Worm (Caenorhabditis elegans) whole organism, L2 larva: Measurements from ENCODE around the gene gtf-2H2C.

Experiments
- C34F6.9 ChIP-seq: fragments of 150-350 bp; optimal IDR thresholded peaks from 2 replicates; lab custom pipeline; 2014; ENCODE audit warnings: missing biosample characterization, missing genetic modification characterization
- F13H6.1 ChIP-seq: sonication (generic microtip); optimal IDR thresholded peaks from 2 replicates; lab custom pipeline; 2016; ENCODE audit warnings: missing genetic modification characterization, missing compliant biosample characterization
- R02D3.7 ChIP-seq: fragments of 150-350 bp; optimal IDR thresholded peaks from 2 replicates; lab custom pipeline; 2014; ENCODE audit warnings: missing biosample characterization, missing genetic modification characterization
- Y55F3AM.14 ChIP-seq: fragments of 200-800 bp; sonication (Bioruptor generic); optimal IDR thresholded peaks from 2 replicates; lab custom pipeline; 2018; ENCODE audit warnings: mild to moderate bottlenecking, missing genetic modification characterization, missing compliant biosample characterization
- blmp-1 ChIP-seq: sonication (generic microtip); optimal IDR thresholded peaks from 2 replicates; lab custom pipeline; 2017; ENCODE audit warnings: missing genetic modification characterization, mild to moderate bottlenecking, missing compliant biosample characterization, antibody characterized with exemption, moderate library complexity; ENCODE audit not compliant: insufficient read depth
- crh-2 ChIP-seq: sonication (generic microtip); optimal IDR thresholded peaks from 2 replicates; lab custom pipeline; 2017; ENCODE audit warnings: missing biosample characterization, missing genetic modification characterization
- dmd-4 ChIP-seq: sonication (generic microtip); optimal IDR thresholded peaks from 2 replicates; lab custom pipeline; 2017; ENCODE audit warnings: missing biosample characterization, missing genetic modification characterization
- egl-27 ChIP-seq: sonication (generic microtip); optimal IDR thresholded peaks from 3 replicates; lab custom pipeline; 2017; ENCODE audit warnings: missing biosample characterization, missing genetic modification reagents, missing genetic modification characterization
- elt-3 ChIP-seq: sonication (generic microtip); optimal IDR thresholded peaks from 2 replicates; lab custom pipeline; 2017; ENCODE audit warnings: missing biosample characterization, missing genetic modification characterization
- fos-1 ChIP-seq: fragments of 150-350 bp; optimal IDR thresholded peaks from 2 replicates; lab custom pipeline; 2014; ENCODE audit warnings: missing biosample characterization, missing genetic modification characterization
- gmeb-1 ChIP-seq: fragments of 150-350 bp; optimal IDR thresholded peaks from 2 replicates; lab custom pipeline; 2014; ENCODE audit warnings: missing biosample characterization, missing genetic modification characterization
- lin-13 ChIP-seq: fragments of 150-350 bp; optimal IDR thresholded peaks from 2 replicates; lab custom pipeline; 2014; ENCODE audit warnings: missing biosample characterization, missing genetic modification reagents, missing genetic modification characterization
- lin-39 ChIP-seq: fragments of 150-350 bp; optimal IDR thresholded peaks from 2 replicates; lab custom pipeline; 2014; ENCODE audit warnings: missing biosample characterization, missing genetic modification reagents, missing genetic modification characterization
- lsy-2 ChIP-seq, 2 experiments: fragments of 150-350 bp in 1 of 2; sonication (generic microtip) in 1 of 2; optimal IDR thresholded peaks; 2 replicates each; lab custom pipeline; 2014 to 2017; ENCODE audit warnings: missing biosample characterization in 2 of 2, missing genetic modification characterization in 2 of 2
- mab-5 ChIP-seq: fragments of 150-350 bp; optimal IDR thresholded peaks from 2 replicates; lab custom pipeline; 2014; ENCODE audit warnings: missing biosample characterization, missing genetic modification characterization
- nhr-129 ChIP-seq: fragments of 150-350 bp; optimal IDR thresholded peaks from 2 replicates; lab custom pipeline; 2014; ENCODE audit warnings: missing biosample characterization, missing genetic modification characterization
- nhr-21 ChIP-seq: fragments of 150-350 bp; optimal IDR thresholded peaks from 2 replicates; lab custom pipeline; 2014; ENCODE audit warnings: missing biosample characterization, missing genetic modification characterization
- nhr-25 ChIP-seq: fragments of 150-350 bp; sonication (generic microtip); optimal IDR thresholded peaks from 3 replicates; lab custom pipeline; 2014; ENCODE audit warnings: missing biosample characterization, missing genetic modification characterization
- nhr-77 ChIP-seq: fragments of 150-350 bp; optimal IDR thresholded peaks from 2 replicates; lab custom pipeline; 2014; ENCODE audit warnings: missing biosample characterization, missing genetic modification characterization
- peb-1 ChIP-seq: fragments of 150-350 bp; optimal IDR thresholded peaks from 2 replicates; lab custom pipeline; 2014; ENCODE audit warnings: missing biosample characterization, missing genetic modification characterization
- skn-1 ChIP-seq: sonication (generic microtip); optimal IDR thresholded peaks from 2 replicates; lab custom pipeline; 2017; ENCODE audit warnings: missing biosample characterization, missing genetic modification characterization
- sma-3 ChIP-seq: sonication (generic microtip); optimal IDR thresholded peaks from 2 replicates; lab custom pipeline; 2016; ENCODE audit warnings: missing genetic modification reagents, missing genetic modification characterization, missing compliant biosample characterization
- sma-9 ChIP-seq, 2 experiments: fragments of 150-350 bp in 1 of 2; sonication (generic microtip) in 1 of 2; optimal IDR thresholded peaks; 2 replicates each; lab custom pipeline; 2014 to 2016; ENCODE audit warnings: missing genetic modification characterization in 2 of 2, mild to moderate bottlenecking in 1 of 2, missing biosample characterization in 1 of 2, missing compliant biosample characterization in 1 of 2, missing genetic modification reagents in 1 of 2, moderate library complexity in 1 of 2
- unc-39 ChIP-seq: fragments of 150-350 bp; optimal IDR thresholded peaks from 2 replicates; lab custom pipeline; 2014; ENCODE audit warnings: missing biosample characterization, missing genetic modification characterization
- unc-55 ChIP-seq: fragments of 150-350 bp; sonication (generic microtip); optimal IDR thresholded peaks from 3 replicates; lab custom pipeline; 2014; ENCODE audit warnings: missing biosample characterization, missing genetic modification reagents, missing genetic modification characterization
- ztf-4 ChIP-seq: fragments of 150-350 bp; optimal IDR thresholded peaks from 2 replicates; lab custom pipeline; 2014; ENCODE audit warnings: missing biosample characterization, missing genetic modification characterization

Gene gtf-2H2C

DNA sequence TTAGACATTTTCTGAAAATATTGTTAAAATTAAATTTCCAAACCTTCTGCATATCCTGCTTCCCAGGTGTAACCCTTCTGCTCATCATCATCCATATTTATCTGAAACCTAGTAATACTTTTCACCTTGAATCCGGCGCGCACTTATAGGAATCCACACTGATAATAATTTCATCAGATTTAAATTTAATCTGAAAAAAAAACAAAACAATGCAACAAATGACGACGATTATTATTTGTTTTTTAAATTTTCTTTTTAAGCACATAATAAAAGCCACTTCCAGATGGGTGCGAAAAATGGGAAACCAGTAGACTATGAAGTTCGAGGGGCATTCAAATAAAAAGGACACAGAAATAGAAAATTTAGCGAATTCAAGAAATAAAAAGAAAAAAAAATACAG lies at the start of gene gtf-2H2C:
gtf-2H2C (minus strand) TSS at position 101 of the 400 bp plus-strand sequence.
- TF ChIP-seq unc-55 (GFP tag; lab: Kevin White, UChicago) (no peak), skn-1 (tag; lab: Kevin White, UChicago) (no peak), sma-9 (GFP tag; optimal IDR thresholded peaks at IDR 0.05; lab: Kevin White, UChicago) (no peak), sma-9 (tag; optimal IDR thresholded peaks at IDR 0.05; lab: Kevin White, UChicago) (no peak), fos-1 (tag; lab: Kevin White, UChicago) (no peak), nhr-21 (tag; lab: Kevin White, UChicago) (no peak), F13H6.1 (tag; lab: Kevin White, UChicago) (no peak), unc-39 (tag; lab: Kevin White, UChicago) (no peak), gmeb-1 (tag; lab: Kevin White, UChicago) (no peak), lin-39 (tag; lab: Kevin White, UChicago) (no peak), ztf-4 (tag; lab: Kevin White, UChicago) (no peak), nhr-77 (tag; lab: Kevin White, UChicago) (no peak), dmd-4 (tag; lab: Kevin White, UChicago) (no peak)

DNA sequence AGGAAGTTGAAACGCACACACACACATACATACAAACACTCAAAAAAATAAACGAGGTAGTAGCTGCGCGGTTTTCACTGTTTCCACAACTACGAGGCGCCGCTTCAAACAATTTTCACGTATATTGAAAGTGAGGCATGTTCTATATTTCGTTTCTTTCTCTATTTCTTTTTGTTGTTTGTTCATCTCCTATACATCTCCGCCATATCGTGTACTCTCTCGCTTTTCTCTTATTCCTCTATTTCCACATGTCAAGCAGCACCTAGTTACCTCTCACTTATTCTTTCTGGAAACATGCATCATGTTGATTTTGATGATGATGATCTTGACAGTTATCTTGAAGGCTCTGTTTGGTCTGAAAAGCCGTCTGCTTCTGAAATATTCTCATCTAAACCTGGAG lies 46.2 kb upstream of the gtf-2H2C start, which contains the start of gene ZK1128.7:
ZK1128.7 (plus strand) TSS at position 229 of the 400 bp plus-strand sequence.
- TF ChIP-seq lin-13 (GFP tag; lab: Kevin White, UChicago): no peak
- peak; percentile 20 for TF ChIP-seq sma-9 (GFP tag; optimal IDR thresholded peaks at IDR 0.05; lab: Kevin White, UChicago)
- TF ChIP-seq sma-9 (tag; optimal IDR thresholded peaks at IDR 0.05; lab: Kevin White, UChicago): no peak
- peak; percentile 15 for TF ChIP-seq C34F6.9 (tag; lab: Kevin White, UChicago)
- peak; percentile 36 for TF ChIP-seq unc-55 (GFP tag; lab: Kevin White, UChicago)
- no peak for TF ChIP-seq R02D3.7
- TF ChIP-seq sma-3 (GFP tag; lab: Kevin White, UChicago): no peak
- peak; percentile 22 for TF ChIP-seq blmp-1 (tag; lab: Kevin White, UChicago)
- TF ChIP-seq F13H6.1 (tag; lab: Kevin White, UChicago): peak; percentile 43
- TF ChIP-seq lsy-2 (tag; optimal IDR thresholded peaks at IDR 0.05; lab: Kevin White, UChicago): peak in 1 of 2 experiments; percentile 30

ce11 chrIII:10134517-10134916 lies 43.9 kb upstream of the gtf-2H2C start:
- no peak for TF ChIP-seq sma-9 (GFP tag; optimal IDR thresholded peaks at IDR 0.05; lab: Kevin White, UChicago)
- no peak for TF ChIP-seq sma-9 (tag; optimal IDR thresholded peaks at IDR 0.05; lab: Kevin White, UChicago)
- TF ChIP-seq dmd-4 (tag; lab: Kevin White, UChicago): no peak
- peak; percentile 88 for TF ChIP-seq fos-1 (tag; lab: Kevin White, UChicago)
- no peak for TF ChIP-seq elt-3 (tag; lab: Kevin White, UChicago)
- TF ChIP-seq mab-5 (tag; lab: Kevin White, UChicago): no peak
- peak; percentile 38 for TF ChIP-seq crh-2
- no peak for TF ChIP-seq ztf-4 (tag; lab: Kevin White, UChicago)

ce11 chrIII:10132495-10133450 lies 42.2 kb upstream of the gtf-2H2C start:
- TF ChIP-seq egl-27 (tag; lab: Kevin White, UChicago): peak; percentile 7
- peak; percentile 8 for TF ChIP-seq crh-2
- TF ChIP-seq fos-1 (tag; lab: Kevin White, UChicago): peak; percentile 46
- TF ChIP-seq blmp-1 (tag; lab: Kevin White, UChicago): peak; percentile 45
- no peak for TF ChIP-seq nhr-129 (tag; lab: Kevin White, UChicago)
- peak in 1 of 2 experiments; percentile 25 for TF ChIP-seq lsy-2 (tag; optimal IDR thresholded peaks at IDR 0.05; lab: Kevin White, UChicago)
- TF ChIP-seq gmeb-1 (tag; lab: Kevin White, UChicago): peak; percentile 43
- TF ChIP-seq peb-1 (tag; lab: Kevin White, UChicago): no peak
- no peak for TF ChIP-seq sma-9 (GFP tag; optimal IDR thresholded peaks at IDR 0.05; lab: Kevin White, UChicago)
- no peak for TF ChIP-seq sma-9 (tag; optimal IDR thresholded peaks at IDR 0.05; lab: Kevin White, UChicago)
- peak; percentile 42 for TF ChIP-seq nhr-25 (tag; lab: Kevin White, UChicago)
- TF ChIP-seq lin-13 (GFP tag; lab: Kevin White, UChicago): no peak
- no peak for TF ChIP-seq sma-3 (GFP tag; lab: Kevin White, UChicago)
- TF ChIP-seq Y55F3AM.14 (GFP tag; lab: Kevin White, UChicago): peak; percentile 20

DNA sequence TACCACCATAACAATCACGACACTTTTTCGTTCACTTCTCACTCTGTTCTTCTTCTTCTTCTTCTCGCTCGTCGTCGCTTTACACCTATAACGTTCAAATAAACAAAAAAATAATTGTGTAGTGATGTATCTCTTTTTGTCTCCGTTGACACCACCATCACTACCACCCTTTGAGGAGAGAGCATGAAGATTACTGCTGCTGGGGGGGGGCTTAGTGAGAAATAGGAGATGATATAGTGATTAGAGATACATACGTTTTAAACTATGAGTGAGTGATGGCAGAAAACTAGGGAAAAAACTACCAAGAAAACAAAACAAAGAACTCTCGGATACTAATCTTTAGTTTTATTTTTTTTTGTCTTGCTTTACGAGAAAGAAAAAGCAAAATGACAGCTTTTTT lies 35.8 kb upstream of the gtf-2H2C start:
- TF ChIP-seq nhr-77 (tag; lab: Kevin White, UChicago) (no peak), lsy-2 (tag; optimal IDR thresholded peaks at IDR 0.05; lab: Kevin White, UChicago) (peak in 1 of 2 experiments; percentile 34), unc-55 (GFP tag; lab: Kevin White, UChicago) (peak; percentile 26), sma-9 (GFP tag; optimal IDR thresholded peaks at IDR 0.05; lab: Kevin White, UChicago) (peak; percentile 35), sma-9 (tag; optimal IDR thresholded peaks at IDR 0.05; lab: Kevin White, UChicago) (no peak), nhr-129 (tag; lab: Kevin White, UChicago) (peak; percentile 19)
